Fruit fly (Drosophila melanogaster): ENCODE results near the gene CG14840.

Gene CG14840

DNA sequence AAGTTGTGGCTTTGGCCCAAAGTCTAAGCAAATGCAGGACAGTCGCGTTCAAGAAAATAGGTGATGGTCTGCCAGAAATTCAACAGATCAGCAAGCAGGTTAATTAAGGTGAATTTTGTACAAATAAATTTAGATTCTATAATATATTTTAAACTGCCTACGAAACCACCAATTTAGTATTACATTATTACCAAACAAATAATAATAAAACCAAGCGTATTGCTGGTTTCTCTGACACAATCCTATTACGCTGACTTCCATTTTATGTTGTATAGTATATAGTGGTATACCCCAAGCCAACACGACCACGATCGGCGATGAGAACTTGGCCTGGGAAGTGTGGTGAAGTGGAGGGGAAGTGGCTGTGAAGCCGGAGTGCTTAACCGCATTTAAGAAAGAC lies 30.4 kb upstream of the CG14840 start:
- no peak for TF ChIP-seq CG8478 (optimal IDR thresholded peaks at IDR 0.05)
- no peak for TF ChIP-seq pan (optimal IDR thresholded peaks at IDR 0.05)
- no peak for TF ChIP-seq Dll (optimal IDR thresholded peaks at IDR 0.05)
- no peak for TF ChIP-seq psq (optimal IDR thresholded peaks at IDR 0.05)
- no peak for TF ChIP-seq EcR (GFP tag; optimal IDR thresholded peaks at IDR 0.05)
- TF ChIP-seq usp (GFP tag; optimal IDR thresholded peaks at IDR 0.05) = no peak

DNA sequence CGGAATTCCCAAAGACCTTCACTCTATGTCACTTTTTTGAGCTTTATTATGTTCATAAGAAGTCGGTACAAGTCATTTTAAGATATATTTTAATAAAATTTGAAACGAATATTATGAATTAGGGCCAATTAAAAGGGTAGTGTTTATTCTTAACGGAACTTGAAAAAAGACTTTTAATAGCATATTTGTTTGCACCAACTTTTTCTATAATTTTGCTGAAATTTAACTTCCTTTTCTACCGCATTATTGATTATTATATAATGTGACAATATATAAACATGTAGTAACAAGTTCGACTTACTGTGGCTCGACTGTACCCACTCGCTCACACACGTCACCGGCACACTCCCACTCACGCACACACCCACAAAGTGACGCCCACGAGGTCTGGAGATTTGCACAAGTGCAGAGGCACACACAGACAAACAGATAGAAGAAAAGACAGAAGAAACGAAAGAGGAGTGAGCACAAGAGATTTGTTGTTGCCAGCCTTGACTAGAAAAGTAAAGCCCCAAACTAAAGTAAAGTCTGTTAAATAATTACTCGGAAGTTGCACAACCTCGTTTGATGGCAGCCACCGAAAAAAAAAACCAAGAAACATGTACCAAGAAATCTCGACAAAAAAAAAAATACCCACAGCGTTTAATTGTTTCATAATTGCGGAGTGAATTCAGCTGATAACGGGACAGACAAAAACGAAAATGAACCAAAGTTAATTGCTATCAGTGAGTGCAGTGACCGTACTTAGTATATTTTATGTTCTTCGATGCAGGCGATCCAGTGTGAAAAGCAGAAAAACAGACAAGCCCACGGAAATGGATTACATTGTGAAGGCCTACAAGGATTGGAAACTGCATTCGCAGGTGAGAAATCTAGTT lies 29.2 kb upstream of the CG14840 start:
- TF ChIP-seq pan (optimal IDR thresholded peaks at IDR 0.05) (no peak), Dll (optimal IDR thresholded peaks at IDR 0.05) (no peak), usp (GFP tag; optimal IDR thresholded peaks at IDR 0.05) (no peak), CG8478 (optimal IDR thresholded peaks at IDR 0.05) (no peak), EcR (GFP tag; optimal IDR thresholded peaks at IDR 0.05) (no peak)

DNA sequence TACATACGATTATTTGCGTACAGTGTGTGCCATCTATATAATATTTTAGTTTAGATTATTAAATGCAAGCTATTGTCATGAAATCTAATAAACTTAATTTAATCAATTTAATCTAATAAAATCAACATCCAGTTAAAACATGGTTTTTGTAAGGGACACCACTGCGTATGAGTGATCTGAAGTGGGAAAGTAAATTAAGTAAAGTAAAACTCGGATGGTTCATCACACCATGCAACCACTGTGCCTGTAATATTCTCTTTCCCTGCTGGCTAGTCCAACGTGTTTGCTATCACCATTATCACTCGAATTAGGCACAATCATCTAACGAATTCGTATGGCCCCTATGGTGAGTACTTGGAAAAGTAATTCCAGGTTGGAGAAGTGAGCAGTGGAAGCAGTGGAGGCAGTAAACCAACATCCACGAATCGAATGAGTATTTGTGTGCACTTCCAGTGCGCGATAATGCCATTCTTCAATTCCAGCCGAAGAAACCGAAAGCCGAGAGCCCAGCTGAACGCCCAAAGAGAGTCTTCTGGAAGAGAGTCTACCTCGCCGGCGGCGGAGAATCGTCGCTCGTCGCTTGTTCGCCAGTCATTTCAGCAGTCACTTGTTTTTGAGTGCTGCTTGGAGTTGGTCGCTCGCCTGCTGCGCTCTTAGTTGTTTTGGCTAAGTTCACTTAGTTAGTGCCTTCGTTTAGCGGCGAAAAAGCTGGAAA lies 27.8 kb upstream of the CG14840 start, which contains the start of gene red:
Gene red (plus strand): TSS at position 403 of the 715 bp plus-strand sequence.
- TF ChIP-seq EcR (GFP tag; optimal IDR thresholded peaks at IDR 0.05) = no peak
- no peak for TF ChIP-seq CG8478 (optimal IDR thresholded peaks at IDR 0.05)
- TF ChIP-seq Dll (optimal IDR thresholded peaks at IDR 0.05) = no peak
- TF ChIP-seq usp (GFP tag; optimal IDR thresholded peaks at IDR 0.05) = no peak
- TF ChIP-seq pan (optimal IDR thresholded peaks at IDR 0.05) = no peak
- TF ChIP-seq psq (optimal IDR thresholded peaks at IDR 0.05) = no peak

DNA sequence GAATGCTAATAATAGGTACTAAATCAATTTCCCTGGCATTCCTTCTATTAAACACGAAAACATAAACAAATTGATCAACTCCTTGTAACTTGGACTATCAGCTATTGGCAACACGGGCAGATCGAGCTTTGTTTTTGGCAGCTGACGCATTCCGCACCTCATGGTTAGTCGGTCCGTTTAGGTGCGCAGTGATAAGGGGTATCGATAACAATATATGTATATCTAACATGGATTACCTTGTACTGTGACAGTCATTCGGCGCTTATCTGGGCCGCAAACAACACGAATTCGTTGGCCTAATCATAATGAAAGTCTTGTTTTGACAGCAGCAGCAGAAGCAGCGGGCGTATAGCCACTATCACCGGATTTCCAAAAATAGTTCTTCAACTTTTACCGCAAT lies 27.0 kb upstream of the CG14840 start:
- TF ChIP-seq pan (optimal IDR thresholded peaks at IDR 0.05) = no peak

DNA sequence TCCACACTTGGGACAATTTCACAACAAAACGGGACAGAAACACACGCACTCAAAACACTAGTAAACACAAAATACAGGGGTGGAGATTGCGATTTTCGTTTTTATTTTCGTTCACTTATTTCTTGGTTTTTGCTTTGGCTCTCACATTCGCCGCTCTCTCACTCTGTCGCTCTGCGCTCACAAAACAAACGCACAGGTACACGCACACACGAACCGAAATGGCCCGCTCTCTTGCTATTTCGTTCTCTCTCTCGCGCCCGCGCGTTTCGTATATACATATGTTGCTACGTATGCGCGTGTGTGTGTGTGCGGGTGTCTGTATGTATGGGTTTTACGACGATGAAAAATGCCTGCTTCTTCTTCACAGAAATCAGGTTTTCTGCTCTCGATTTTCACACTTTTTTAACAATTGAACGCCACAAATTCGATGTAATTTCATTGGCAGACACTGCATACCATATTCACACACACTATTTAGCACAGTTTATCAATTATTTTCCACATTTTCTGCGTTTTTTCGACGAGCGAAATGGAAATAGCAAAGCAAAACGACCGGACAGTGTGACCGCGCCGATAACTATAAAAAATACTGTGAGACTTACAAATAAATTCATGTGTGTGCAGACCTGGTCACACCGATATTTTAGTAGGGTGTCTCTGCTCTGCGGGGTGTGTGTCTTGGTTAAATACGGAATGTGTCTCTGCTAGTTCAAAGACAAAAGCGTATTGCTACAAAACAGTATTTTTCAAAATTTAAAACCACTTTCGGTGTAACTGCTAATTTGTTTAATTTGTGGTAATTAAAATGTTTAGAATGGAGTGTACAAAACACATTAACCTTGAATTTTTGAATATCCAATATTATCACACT lies 25.5 kb upstream of the CG14840 start, which contains the start of gene trx:
Gene trx (minus strand): TSS at position 584 of the 871 bp plus-strand sequence.
- TF ChIP-seq usp (GFP tag; optimal IDR thresholded peaks at IDR 0.05) = no peak
- no peak for TF ChIP-seq EcR (GFP tag; optimal IDR thresholded peaks at IDR 0.05)
- TF ChIP-seq CG8478 (optimal IDR thresholded peaks at IDR 0.05) = no peak
- TF ChIP-seq pan (optimal IDR thresholded peaks at IDR 0.05) = no peak
- no peak for TF ChIP-seq psq (optimal IDR thresholded peaks at IDR 0.05)
- no peak for TF ChIP-seq Dll (optimal IDR thresholded peaks at IDR 0.05)

DNA sequence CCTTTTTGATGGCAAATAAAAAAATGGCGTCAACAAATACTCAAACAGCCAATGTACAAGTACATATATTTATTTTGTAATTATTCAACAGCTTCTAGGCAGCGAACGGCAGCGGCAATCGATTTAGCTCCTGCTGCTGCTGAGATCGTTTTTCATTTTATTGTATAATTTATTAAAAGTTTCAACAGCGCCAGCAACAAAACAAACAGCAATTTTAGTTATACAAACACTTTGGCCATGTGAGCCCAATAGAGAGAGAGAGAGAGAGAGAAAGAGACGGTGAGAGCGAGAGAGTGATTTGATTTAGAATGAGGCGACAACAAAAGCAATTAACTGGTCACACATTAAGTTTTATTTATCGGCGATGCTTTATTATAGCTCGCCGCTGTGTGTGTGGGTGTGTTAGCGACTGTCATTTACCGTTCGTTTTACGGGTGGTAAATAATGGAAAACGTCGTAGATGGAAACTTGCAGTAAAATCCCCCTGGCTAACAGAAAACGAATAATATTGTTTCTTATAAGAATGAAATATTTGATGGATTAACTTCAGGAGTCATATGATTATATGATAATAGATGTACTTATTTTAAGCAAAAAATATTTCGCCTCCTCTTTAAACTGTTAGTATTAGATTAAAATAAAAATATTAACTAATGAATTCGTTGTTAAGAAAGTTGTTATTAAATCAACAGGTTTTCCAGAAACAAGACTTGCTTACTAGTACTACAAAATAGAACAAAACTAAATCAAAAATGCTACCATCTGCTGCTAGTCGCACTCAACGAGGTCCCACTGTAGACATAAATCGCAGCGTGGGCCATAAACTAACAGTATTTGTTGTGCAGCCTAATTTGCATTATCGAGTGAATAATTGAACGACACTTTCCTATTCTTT lies 24.3 kb upstream of the CG14840 start:
- TF ChIP-seq EcR (GFP tag; optimal IDR thresholded peaks at IDR 0.05) (no peak), CG8478 (optimal IDR thresholded peaks at IDR 0.05) (no peak), pan (optimal IDR thresholded peaks at IDR 0.05) (no peak), usp (GFP tag; optimal IDR thresholded peaks at IDR 0.05) (no peak), Dll (optimal IDR thresholded peaks at IDR 0.05) (no peak)

DNA sequence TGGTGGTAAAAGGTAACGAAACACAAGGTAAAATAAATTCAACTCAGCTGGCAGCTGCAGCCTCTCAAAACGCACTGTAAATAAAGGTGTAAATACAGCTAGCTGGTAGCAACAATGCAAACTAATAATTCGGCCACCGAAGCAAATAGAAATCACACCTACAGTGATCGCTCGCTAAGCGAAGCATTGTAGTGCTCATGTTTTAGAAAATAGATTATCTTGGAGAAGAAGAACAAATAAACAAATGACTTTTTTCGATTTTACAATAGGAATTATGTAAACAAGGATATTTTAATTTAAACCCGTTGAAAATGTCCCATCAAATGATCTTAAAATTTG lies 23.4 kb upstream of the CG14840 start:
- no peak for TF ChIP-seq pan (optimal IDR thresholded peaks at IDR 0.05)
- no peak for TF ChIP-seq EcR (GFP tag; optimal IDR thresholded peaks at IDR 0.05)
- no peak for TF ChIP-seq usp (GFP tag; optimal IDR thresholded peaks at IDR 0.05)
- no peak for TF ChIP-seq Dll (optimal IDR thresholded peaks at IDR 0.05)
- no peak for TF ChIP-seq CG8478 (optimal IDR thresholded peaks at IDR 0.05)
- TF ChIP-seq psq (optimal IDR thresholded peaks at IDR 0.05) = no peak

DNA sequence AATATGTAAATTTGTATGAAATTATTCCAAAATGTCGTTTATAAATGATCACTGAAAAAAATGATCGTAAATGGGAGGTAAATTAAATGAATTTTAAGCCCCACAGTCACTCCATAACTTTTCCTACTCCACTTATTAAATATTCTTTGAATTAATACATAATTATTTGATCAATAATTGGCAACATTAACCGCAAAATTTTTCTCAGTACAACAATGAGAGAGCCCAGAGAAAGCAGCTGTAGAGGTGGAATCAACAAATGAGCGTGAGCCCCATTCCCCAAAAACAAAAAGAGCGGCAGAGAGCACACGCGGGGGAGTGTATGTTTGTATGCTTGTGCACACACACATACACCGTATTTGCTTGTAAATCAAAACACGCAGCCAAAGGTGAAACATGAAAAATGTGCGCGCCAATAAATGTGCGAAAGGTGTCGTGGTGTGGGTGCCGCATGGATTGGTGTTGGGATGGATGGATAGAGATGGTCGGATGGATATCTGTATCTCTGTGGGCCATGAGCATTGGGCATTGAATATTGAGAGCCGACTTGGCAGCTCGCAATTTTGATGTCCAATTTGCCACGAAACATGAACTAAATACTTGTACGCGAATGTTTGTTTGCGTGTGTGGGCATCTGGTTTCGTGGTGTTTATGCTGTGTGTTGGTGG lies 22.9 kb upstream of the CG14840 start:
- TF ChIP-seq CG8478 (optimal IDR thresholded peaks at IDR 0.05) (no peak), EcR (GFP tag; optimal IDR thresholded peaks at IDR 0.05) (no peak), pan (optimal IDR thresholded peaks at IDR 0.05) (no peak), Dll (optimal IDR thresholded peaks at IDR 0.05) (peak; percentile 92), psq (optimal IDR thresholded peaks at IDR 0.05) (no peak), usp (GFP tag; optimal IDR thresholded peaks at IDR 0.05) (no peak)

DNA sequence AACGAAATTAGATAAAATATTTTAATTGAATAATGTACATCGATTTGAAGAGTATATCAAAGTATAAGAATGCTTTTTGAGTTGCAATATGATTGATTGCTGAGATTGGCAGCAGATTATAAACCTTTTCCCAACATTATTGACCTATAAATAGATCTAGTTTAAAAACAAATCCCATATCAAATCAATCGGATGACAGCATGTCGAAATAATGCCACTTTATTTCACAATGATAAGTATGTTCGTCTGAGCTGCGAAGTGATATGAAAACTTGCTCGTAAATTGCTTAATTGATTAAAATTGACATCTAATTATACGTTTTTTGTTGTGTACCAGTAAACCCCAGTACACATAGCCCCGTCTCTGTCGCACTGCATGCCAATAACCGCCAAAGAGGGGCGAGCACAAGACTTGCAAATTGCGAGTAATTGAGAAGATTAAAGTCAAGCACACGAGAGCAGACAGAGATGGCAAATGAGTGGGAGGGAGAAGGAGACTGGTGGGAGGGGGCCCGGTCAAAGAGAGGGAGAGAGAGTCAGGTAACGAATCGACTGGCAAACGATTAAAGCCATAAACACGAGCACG lies 22.1 kb upstream of the CG14840 start:
- TF ChIP-seq Dll (optimal IDR thresholded peaks at IDR 0.05) (peak; percentile 27), CG8478 (optimal IDR thresholded peaks at IDR 0.05) (no peak), usp (GFP tag; optimal IDR thresholded peaks at IDR 0.05) (no peak), psq (optimal IDR thresholded peaks at IDR 0.05) (no peak), EcR (GFP tag; optimal IDR thresholded peaks at IDR 0.05) (no peak), pan (optimal IDR thresholded peaks at IDR 0.05) (no peak)

All from whole organism.